Fruit fly (Drosophila melanogaster): ENCODE results near the gene Pdss2.

The Pdss2 gene

dm6 chr3L:21034281-21035221 is 6.8 kb downstream of the Pdss2 start, which contains the start of gene siz:
Gene siz (plus strand): TSS chr3L:21034535.
- no peak for TF ChIP-seq dl (GFP tag; optimal IDR thresholded peaks at IDR 0.05; ENCODE audit: insufficient read depth in 1 of 2, partially characterized antibody in 2 of 2)
- peak; percentile 29 for TF ChIP-seq rgr (GFP tag; optimal IDR thresholded peaks at IDR 0.05)
- TF ChIP-seq Hr78 (GFP tag; optimal IDR thresholded peaks at IDR 0.05): no peak
- peak; percentile 58 for TF ChIP-seq brk (GFP tag; optimal IDR thresholded peaks at IDR 0.05)
- TF ChIP-seq Sp1 (GFP tag; optimal IDR thresholded peaks at IDR 0.05): peak; percentile 39
- TF ChIP-seq Hr83 (GFP tag; optimal IDR thresholded peaks at IDR 0.05; ENCODE audit: poor library complexity, severe bottlenecking): no peak
- no peak for TF ChIP-seq usp (GFP tag; optimal IDR thresholded peaks at IDR 0.05)
- peak; percentile 28 for TF ChIP-seq psq (GFP tag; optimal IDR thresholded peaks at IDR 0.05)
- TF ChIP-seq h (GFP tag; optimal IDR thresholded peaks at IDR 0.05): peak; percentile 23
- TF ChIP-seq HLH106 (tag; optimal IDR thresholded peaks at IDR 0.05): peak; percentile 3
- peak; percentile 96 for TF ChIP-seq Dfd (GFP tag; optimal IDR thresholded peaks at IDR 0.05)
- no peak for TF ChIP-seq br (GFP tag; optimal IDR thresholded peaks at IDR 0.05)
- TF ChIP-seq fru (GFP tag; optimal IDR thresholded peaks at IDR 0.05): peak; percentile 24
- TF ChIP-seq woc (GFP tag; optimal IDR thresholded peaks at IDR 0.05): peak; percentile 33
- TF ChIP-seq foxo (GFP tag; optimal IDR thresholded peaks at IDR 0.05): peak in 1 of 2 experiments; percentile 4
- TF ChIP-seq GATAd (GFP tag; optimal IDR thresholded peaks at IDR 0.05): no peak
- TF ChIP-seq ey (GFP tag; optimal IDR thresholded peaks at IDR 0.05): no peak
- TF ChIP-seq Rel (GFP tag; optimal IDR thresholded peaks at IDR 0.05): no peak
- peak; percentile 79 for TF ChIP-seq Rel (tag; optimal IDR thresholded peaks at IDR 0.05)

dm6 chr3L:21035231-21035630 is 7.5 kb downstream of the Pdss2 start:
- TF ChIP-seq HLH106 (tag; optimal IDR thresholded peaks at IDR 0.05) (no peak), CrebA (GFP tag; optimal IDR thresholded peaks at IDR 0.05; ENCODE audit: borderline replicate concordance) (no peak), usp (GFP tag; optimal IDR thresholded peaks at IDR 0.05) (no peak), Hr83 (GFP tag; optimal IDR thresholded peaks at IDR 0.05; ENCODE audit: poor library complexity, severe bottlenecking) (no peak), GATAd (GFP tag; optimal IDR thresholded peaks at IDR 0.05) (no peak), foxo (GFP tag; optimal IDR thresholded peaks at IDR 0.05) (no peak), h (GFP tag; optimal IDR thresholded peaks at IDR 0.05) (no peak), br (GFP tag; optimal IDR thresholded peaks at IDR 0.05) (no peak), N (GFP tag; optimal IDR thresholded peaks at IDR 0.05) (no peak), Hr78 (GFP tag; optimal IDR thresholded peaks at IDR 0.05) (no peak), woc (GFP tag; optimal IDR thresholded peaks at IDR 0.05) (no peak)

dm6 chr3L:21036257-21036957 is 8.7 kb downstream of the Pdss2 start:
- TF ChIP-seq tai (GFP tag; optimal IDR thresholded peaks at IDR 0.05) (no peak), foxo (GFP tag; optimal IDR thresholded peaks at IDR 0.05) (peak in 1 of 2 experiments; percentile 1)

dm6 chr3L:21037404-21037803 is 9.7 kb downstream of the Pdss2 start:
- TF ChIP-seq Mio (GFP tag; optimal IDR thresholded peaks at IDR 0.05) (no peak), CrebA (GFP tag; optimal IDR thresholded peaks at IDR 0.05; ENCODE audit: borderline replicate concordance) (no peak), Sp1 (GFP tag; optimal IDR thresholded peaks at IDR 0.05) (no peak), CG9705 (GFP tag; optimal IDR thresholded peaks at IDR 0.05) (no peak), foxo (GFP tag; optimal IDR thresholded peaks at IDR 0.05) (peak in 1 of 2 experiments; percentile 35), OdsH (GFP tag; optimal IDR thresholded peaks at IDR 0.05) (peak; percentile 60), ey (GFP tag; optimal IDR thresholded peaks at IDR 0.05) (peak; percentile 27), dmrt93B (GFP tag; optimal IDR thresholded peaks at IDR 0.05) (no peak), br (GFP tag; optimal IDR thresholded peaks at IDR 0.05) (no peak), Hr78 (GFP tag; optimal IDR thresholded peaks at IDR 0.05) (no peak), dl (GFP tag; optimal IDR thresholded peaks at IDR 0.05; ENCODE audit: insufficient read depth in 1 of 2, partially characterized antibody in 2 of 2) (no peak), GATAd (GFP tag; optimal IDR thresholded peaks at IDR 0.05) (no peak), CG32264 (GFP tag; optimal IDR thresholded peaks at IDR 0.05) (no peak), usp (GFP tag; optimal IDR thresholded peaks at IDR 0.05) (no peak), h (GFP tag; optimal IDR thresholded peaks at IDR 0.05) (peak; percentile 35), Hnf4 (GFP tag; optimal IDR thresholded peaks at IDR 0.05) (peak; percentile 41), HLH106 (tag; optimal IDR thresholded peaks at IDR 0.05) (no peak), dsf (GFP tag; optimal IDR thresholded peaks at IDR 0.05; ENCODE audit: borderline replicate concordance) (no peak), Vsx2 (GFP tag; optimal IDR thresholded peaks at IDR 0.05; ENCODE audit: partially characterized antibody) (no peak), tai (GFP tag; optimal IDR thresholded peaks at IDR 0.05) (no peak), Myc (optimal IDR thresholded peaks at IDR 0.05) (no peak), Rel (GFP tag; optimal IDR thresholded peaks at IDR 0.05) (no peak), Rel (tag; optimal IDR thresholded peaks at IDR 0.05) (no peak), brk (GFP tag; optimal IDR thresholded peaks at IDR 0.05) (no peak), jim (GFP tag; optimal IDR thresholded peaks at IDR 0.05) (no peak), rgr (GFP tag; optimal IDR thresholded peaks at IDR 0.05) (peak; percentile 55), lola (GFP tag; optimal IDR thresholded peaks at IDR 0.05) (no peak), fru (GFP tag; optimal IDR thresholded peaks at IDR 0.05) (peak; percentile 16), Dfd (GFP tag; optimal IDR thresholded peaks at IDR 0.05) (no peak), pan (optimal IDR thresholded peaks at IDR 0.05) (no peak), Jra (GFP tag; optimal IDR thresholded peaks at IDR 0.05) (no peak), N (GFP tag; optimal IDR thresholded peaks at IDR 0.05) (no peak), sage (GFP tag; optimal IDR thresholded peaks at IDR 0.05) (no peak), Hr83 (GFP tag; optimal IDR thresholded peaks at IDR 0.05; ENCODE audit: poor library complexity, severe bottlenecking) (no peak), Abd-B (GFP tag; optimal IDR thresholded peaks at IDR 0.05) (no peak)
